Worm (Caenorhabditis elegans) whole organism, early embryonic: Measurements from ENCODE around the gene srt-69.

Experiments used
- ama-1 ChIP-seq: fragments of 150-350 bp; optimal IDR thresholded peaks from 2 replicates; lab custom pipeline; 2014
- ets-7 ChIP-seq: sonication (generic microtip); optimal IDR thresholded peaks from 2 replicates; lab custom pipeline; 2016; ENCODE audit warnings: missing genotype, missing genetic modification characterization, missing compliant biosample characterization
- pes-1 ChIP-seq: fragments of 200-800 bp; sonication (Bioruptor generic); IDR thresholded peaks from 2 replicates; pipeline ENCODE4 v1.3.6; 2022; ENCODE audit warnings: missing genetic modification reagents, missing genetic modification characterization, missing compliant biosample characterization
- tra-4 ChIP-seq: sonication (generic microtip); optimal IDR thresholded peaks from 2 replicates; lab custom pipeline; 2017; ENCODE audit warnings: missing genetic modification characterization, missing compliant biosample characterization

- TF ChIP-seq pes-1, result no peak
- no peak for TF ChIP-seq ets-7 (tag; lab: Kevin White, UChicago)
- TF ChIP-seq tra-4 (tag; lab: Kevin White, UChicago), result no peak
- TF ChIP-seq ama-1, result no peak
Measured at ce11 chrV:5297740-5298139, 32.3 kb upstream of the srt-69 start.
